Worm (Caenorhabditis elegans): ENCODE measurements around the gene gpa-8.

DNA sequence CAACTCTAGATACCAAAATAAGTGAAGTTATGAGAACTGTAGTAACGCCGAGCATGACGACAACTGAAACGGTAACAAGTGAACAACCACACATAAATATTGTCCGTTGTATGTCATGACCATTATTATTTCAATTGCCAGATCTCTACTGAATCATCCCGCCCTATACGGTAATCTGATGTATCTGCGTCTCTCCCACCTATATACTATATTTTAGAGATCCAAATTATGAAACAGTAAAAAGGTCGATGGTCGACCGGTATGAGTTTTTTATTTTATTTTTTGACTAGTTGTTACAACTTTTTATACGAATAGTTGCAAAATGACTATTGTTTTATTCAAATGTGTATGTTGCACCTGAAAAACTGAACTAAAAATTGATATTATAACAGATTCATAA lies 49.7 kb downstream of the gpa-8 start, which contains the start of gene ttr-43:
- no peak for TF ChIP-seq dmd-4 (tag; optimal IDR thresholded peaks at IDR 0.05; ENCODE audit: borderline replicate concordance)
- TF ChIP-seq ama-1 (optimal IDR thresholded peaks at IDR 0.05): no peak
- TF ChIP-seq ceh-9 (tag; optimal IDR thresholded peaks at IDR 0.05): no peak
- TF ChIP-seq fax-1 (tag; optimal IDR thresholded peaks at IDR 0.05): no peak
- TF ChIP-seq ztf-16 (tag; optimal IDR thresholded peaks at IDR 0.05): no peak
- TF ChIP-seq ceh-45 (GFP tag; IDR thresholded peaks at IDR 0.05): no peak
- TF ChIP-seq unc-3 (GFP tag; conservative IDR thresholded peaks at IDR 0.05): no peak
- no peak for TF ChIP-seq unc-3 (tag; optimal IDR thresholded peaks at IDR 0.05)
- no peak for TF ChIP-seq ttx-3 (tag; optimal IDR thresholded peaks at IDR 0.05)
- TF ChIP-seq nhr-11 (tag; optimal IDR thresholded peaks at IDR 0.05): no peak
- TF ChIP-seq ceh-48 (tag; optimal IDR thresholded peaks at IDR 0.05): no peak
- TF ChIP-seq elt-2 (tag; optimal IDR thresholded peaks at IDR 0.05): no peak
- no peak for TF ChIP-seq ceh-24 (tag; optimal IDR thresholded peaks at IDR 0.05)
- no peak for TF ChIP-seq rnt-1 (tag; optimal IDR thresholded peaks at IDR 0.05)

All from whole organism, late embryonic.